Worm (Caenorhabditis elegans) whole organism, midembryonic: Measurements from ENCODE around the gene msi-1.

Source experiments
- T22C8.4 ChIP-seq: fragments of 200-800 bp; sonication (Bioruptor generic); IDR thresholded peaks from 2 replicates; pipeline ENCODE4 v1.3.6; 2022; ENCODE audit warnings: missing genetic modification characterization, missing compliant biosample characterization
- cog-1 ChIP-seq: sonication (generic microtip); optimal IDR thresholded peaks from 2 replicates; lab custom pipeline; 2016; ENCODE audit warnings: missing genetic modification characterization, missing compliant biosample characterization
- flt-1 ChIP-seq: fragments of 200-800 bp; sonication (Bioruptor generic); IDR thresholded peaks from 2 replicates; pipeline ENCODE4 v1.3.6; 2022; ENCODE audit warnings: missing genetic modification characterization, missing compliant biosample characterization
- klf-2 ChIP-seq: fragments of 200-800 bp; sonication (Bioruptor generic); conservative IDR thresholded peaks from 2 replicates; pipeline ENCODE4 v1.3.6; 2022; ENCODE audit warnings: missing genetic modification reagents, missing genetic modification characterization, missing compliant biosample characterization
- med-1 ChIP-seq: sonication (generic microtip); optimal IDR thresholded peaks from 2 replicates; lab custom pipeline; 2017; ENCODE audit warnings: missing genetic modification characterization, mild to moderate bottlenecking, missing compliant biosample characterization, antibody characterized with exemption, missing genetic modification reagents; ENCODE audit not compliant: insufficient read depth
- ref-1 ChIP-seq: fragments of 200-800 bp; sonication (Bioruptor generic); conservative IDR thresholded peaks from 2 replicates; pipeline ENCODE4 v1.3.6; 2022; ENCODE audit warnings: missing genetic modification reagents, missing genetic modification characterization, missing compliant biosample characterization
- tab-1 ChIP-seq: fragments of 200-800 bp; sonication (Bioruptor generic); IDR thresholded peaks from 2 replicates; pipeline ENCODE4 v1.3.6; 2022; ENCODE audit warnings: missing genetic modification characterization, missing compliant biosample characterization
- ztf-23 ChIP-seq: fragments of 200-800 bp; sonication (Bioruptor generic); IDR thresholded peaks from 2 replicates; pipeline ENCODE4 v1.3.6; 2022; ENCODE audit warnings: missing genetic modification reagents, missing genetic modification characterization, missing compliant biosample characterization
- ztf-29 ChIP-seq: fragments of 200-800 bp; sonication (Bioruptor generic); IDR thresholded peaks from 2 replicates; pipeline ENCODE4 v1.3.6; 2022; ENCODE audit warnings: missing genetic modification reagents, missing genetic modification characterization, missing compliant biosample characterization

Gene msi-1

ce11 chrIII:3970395-3970794 is 5.8 kb downstream of the msi-1 start:
- TF ChIP-seq med-1 (GFP tag; lab: Kevin White, UChicago) (no peak), ztf-29 (no peak), ref-1 (GFP tag; lab: Robert Waterston, UW) (no peak), flt-1 (GFP tag; lab: Robert Waterston, UW) (no peak), cog-1 (no peak), T22C8.4 (GFP tag; lab: Robert Waterston, UW) (no peak), ztf-23 (GFP tag; lab: Robert Waterston, UW) (no peak), klf-2 (GFP tag; lab: Robert Waterston, UW) (no peak), tab-1 (GFP tag; lab: Robert Waterston, UW) (no peak)

ce11 chrIII:3969133-3969532 is 7.1 kb downstream of the msi-1 start:
- TF ChIP-seq med-1 (GFP tag; lab: Kevin White, UChicago) (no peak), ztf-29 (no peak), flt-1 (GFP tag; lab: Robert Waterston, UW) (no peak), klf-2 (GFP tag; lab: Robert Waterston, UW) (no peak), ztf-23 (GFP tag; lab: Robert Waterston, UW) (no peak), cog-1 (no peak)

ce11 chrIII:3966143-3966542 is 10.0 kb downstream of the msi-1 start:
- TF ChIP-seq ztf-23 (GFP tag; lab: Robert Waterston, UW) = no peak
- TF ChIP-seq med-1 (GFP tag; lab: Kevin White, UChicago) = no peak
- no peak for TF ChIP-seq klf-2 (GFP tag; lab: Robert Waterston, UW)
- no peak for TF ChIP-seq ztf-29

ce11 chrIII:3964237-3964636 is 12.0 kb downstream of the msi-1 start, which contains the start of gene R10E9.2:
Gene R10E9.2, minus strand, starts transcription at chrIII:3964337.
- TF ChIP-seq klf-2 (GFP tag; lab: Robert Waterston, UW) = no peak
- no peak for TF ChIP-seq med-1 (GFP tag; lab: Kevin White, UChicago)
- TF ChIP-seq ztf-29 = no peak
- no peak for TF ChIP-seq flt-1 (GFP tag; lab: Robert Waterston, UW)
- TF ChIP-seq ztf-23 (GFP tag; lab: Robert Waterston, UW) = no peak
- TF ChIP-seq tab-1 (GFP tag; lab: Robert Waterston, UW) = no peak
- TF ChIP-seq T22C8.4 (GFP tag; lab: Robert Waterston, UW) = no peak
- no peak for TF ChIP-seq cog-1
- TF ChIP-seq ref-1 (GFP tag; lab: Robert Waterston, UW) = no peak

ce11 chrIII:3959987-3960386 is 16.2 kb downstream of the msi-1 start, which contains the start of gene R10E9.3:
Gene R10E9.3, plus strand, starts transcription at chrIII:3960221.
- TF ChIP-seq T22C8.4 (GFP tag; lab: Robert Waterston, UW) = no peak

ce11 chrIII:3959206-3959605 is 17.0 kb downstream of the msi-1 start:
- TF ChIP-seq klf-2 (GFP tag; lab: Robert Waterston, UW) (no peak), med-1 (GFP tag; lab: Kevin White, UChicago) (no peak), tab-1 (GFP tag; lab: Robert Waterston, UW) (no peak), ztf-29 (no peak), ref-1 (GFP tag; lab: Robert Waterston, UW) (no peak), cog-1 (no peak)

ce11 chrIII:3957850-3958249 is 18.3 kb downstream of the msi-1 start:
- TF ChIP-seq cog-1 (no peak), med-1 (GFP tag; lab: Kevin White, UChicago) (no peak), flt-1 (GFP tag; lab: Robert Waterston, UW) (no peak), tab-1 (GFP tag; lab: Robert Waterston, UW) (no peak), ztf-23 (GFP tag; lab: Robert Waterston, UW) (no peak), T22C8.4 (GFP tag; lab: Robert Waterston, UW) (no peak), ref-1 (GFP tag; lab: Robert Waterston, UW) (no peak), klf-2 (GFP tag; lab: Robert Waterston, UW) (no peak), ztf-29 (no peak)

ce11 chrIII:3957119-3957739 is 19.0 kb downstream of the msi-1 start:
- no peak for TF ChIP-seq med-1 (GFP tag; lab: Kevin White, UChicago)
- TF ChIP-seq klf-2 (GFP tag; lab: Robert Waterston, UW) = no peak
- no peak for TF ChIP-seq ztf-23 (GFP tag; lab: Robert Waterston, UW)
- TF ChIP-seq cog-1 = no peak
- no peak for TF ChIP-seq ztf-29
- TF ChIP-seq flt-1 (GFP tag; lab: Robert Waterston, UW) = no peak
- TF ChIP-seq tab-1 (GFP tag; lab: Robert Waterston, UW) = no peak
- no peak for TF ChIP-seq T22C8.4 (GFP tag; lab: Robert Waterston, UW)

ce11 chrIII:3956293-3956692 is 19.9 kb downstream of the msi-1 start, which contains the start of gene F37A8.5:
Gene F37A8.5, plus strand, starts transcription at chrIII:3956624.
- TF ChIP-seq ztf-23 (GFP tag; lab: Robert Waterston, UW) = no peak
- TF ChIP-seq T22C8.4 (GFP tag; lab: Robert Waterston, UW) = no peak
- TF ChIP-seq flt-1 (GFP tag; lab: Robert Waterston, UW) = no peak
- no peak for TF ChIP-seq tab-1 (GFP tag; lab: Robert Waterston, UW)
- TF ChIP-seq med-1 (GFP tag; lab: Kevin White, UChicago) = no peak
- TF ChIP-seq cog-1 = no peak
- no peak for TF ChIP-seq klf-2 (GFP tag; lab: Robert Waterston, UW)
- TF ChIP-seq ref-1 (GFP tag; lab: Robert Waterston, UW) = no peak
- TF ChIP-seq ztf-29 = no peak

ce11 chrIII:3955674-3956073 is 20.5 kb downstream of the msi-1 start:
- TF ChIP-seq klf-2 (GFP tag; lab: Robert Waterston, UW) (no peak), ztf-29 (no peak), T22C8.4 (GFP tag; lab: Robert Waterston, UW) (no peak), cog-1 (no peak), med-1 (GFP tag; lab: Kevin White, UChicago) (no peak), ref-1 (GFP tag; lab: Robert Waterston, UW) (no peak)
